Fruit fly (Drosophila melanogaster) whole organism, embryonic: ENCODE data around the gene CG5157.
A peak's percentile ranks its signal among the peaks of the same experiment; 100 is the strongest.

Source experiments
- B-H1 ChIP-seq: fragments of 200-800 bp; sonication (Bioruptor generic); IDR thresholded peaks from 3 replicates; pipeline ENCODE4 v1.3.6; 2022; ENCODE audit warnings: missing biosample characterization, missing genetic modification characterization
- CG12071 ChIP-seq: fragments of 200-800 bp; sonication (Bioruptor generic); optimal IDR thresholded peaks from 3 replicates; lab custom pipeline; 2018; ENCODE audit warnings: missing biosample characterization, mild to moderate bottlenecking, missing genetic modification characterization
- CG12219 ChIP-seq: fragments of 200-800 bp; sonication (Bioruptor generic); optimal IDR thresholded peaks from 3 replicates; lab custom pipeline; 2018; ENCODE audit warnings: missing biosample characterization, mild to moderate bottlenecking, missing genetic modification characterization
- CG13775 ChIP-seq: fragments of 200-800 bp; sonication (Bioruptor generic); optimal IDR thresholded peaks from 3 replicates; lab custom pipeline; 2017; ENCODE audit warnings: missing biosample characterization, mild to moderate bottlenecking, missing genetic modification characterization
- CG14014 ChIP-seq: fragments of 200-800 bp; sonication (Bioruptor generic); IDR thresholded peaks from 2 replicates; pipeline ENCODE4 v1.3.6; 2022; ENCODE audit warnings: missing biosample characterization, missing genetic modification characterization
- CG1529 ChIP-seq: fragments of 200-800 bp; sonication (Bioruptor generic); optimal IDR thresholded peaks from 3 replicates; lab custom pipeline; 2018; ENCODE audit warnings: missing biosample characterization, missing genetic modification characterization
- CG17359 ChIP-seq: fragments of 200-800 bp; sonication (Bioruptor generic); optimal IDR thresholded peaks from 3 replicates; lab custom pipeline; 2018; ENCODE audit warnings: missing biosample characterization, mild to moderate bottlenecking, missing genetic modification characterization, moderate library complexity
- CG17361 ChIP-seq: fragments of 200-800 bp; sonication (Bioruptor generic); IDR thresholded peaks from 3 replicates; pipeline ENCODE4 v1.3.6; 2022; ENCODE audit warnings: missing biosample characterization, missing genetic modification characterization
- CG2116 ChIP-seq: fragments of 200-800 bp; sonication (Bioruptor generic); optimal IDR thresholded peaks from 3 replicates; lab custom pipeline; 2018; ENCODE audit warnings: missing biosample characterization, mild to moderate bottlenecking, missing genetic modification characterization
- CG2202 ChIP-seq: fragments of 200-800 bp; sonication (Bioruptor generic); optimal IDR thresholded peaks from 2 replicates; lab custom pipeline; 2018; ENCODE audit warnings: missing biosample characterization, mild to moderate bottlenecking, missing genetic modification characterization
- CG3163 ChIP-seq: fragments of 200-800 bp; sonication (Bioruptor generic); optimal IDR thresholded peaks from 3 replicates; lab custom pipeline; 2016; ENCODE audit warnings: missing biosample characterization, missing genetic modification characterization
- CG34376 ChIP-seq: fragments of 200-800 bp; sonication (Bioruptor generic); optimal IDR thresholded peaks from 2 replicates; lab custom pipeline; 2018; ENCODE audit warnings: missing biosample characterization, mild to moderate bottlenecking, missing genetic modification characterization
- CG3726 ChIP-seq: fragments of 200-800 bp; sonication (Bioruptor generic); IDR thresholded peaks from 3 replicates; pipeline ENCODE4, ENCODE4 v1.3.6; 2022; ENCODE audit warnings: missing biosample characterization, missing genetic modification characterization
- CG4730 ChIP-seq: fragments of 200-800 bp; sonication (Bioruptor generic); IDR thresholded peaks from 2 replicates; pipeline ENCODE4 v1.3.6; 2022; ENCODE audit warnings: missing biosample characterization, missing genetic modification characterization
- CG7357 ChIP-seq: fragments of 200-800 bp; sonication (Bioruptor generic); IDR thresholded peaks from 3 replicates; pipeline ENCODE4 v1.3.6; 2022; ENCODE audit warnings: missing biosample characterization, missing genetic modification characterization
- CG8765 ChIP-seq: fragments of 200-800 bp; sonication (Bioruptor generic); IDR thresholded peaks from 2 replicates; pipeline ENCODE4 v1.3.6; 2022; ENCODE audit warnings: missing biosample characterization, missing genetic modification characterization
- Dek ChIP-seq: fragments of 200-800 bp; sonication (Bioruptor generic); optimal IDR thresholded peaks from 3 replicates; lab custom pipeline; 2019; ENCODE audit warnings: missing biosample characterization, mild to moderate bottlenecking, missing genetic modification characterization, moderate library complexity
- Dll ChIP-seq: fragments of 200-800 bp; sonication (Bioruptor generic); IDR thresholded peaks from 4 replicates; pipeline ENCODE4 v1.3.6; 2022; ENCODE audit warnings: missing biosample characterization, missing genetic modification characterization; ENCODE audit not compliant: partially characterized antibody
- Gsc ChIP-seq: fragments of 200-800 bp; sonication (Bioruptor generic); IDR thresholded peaks from 2 replicates; pipeline ENCODE4 v1.3.6; 2022; ENCODE audit warnings: missing biosample characterization, missing genetic modification characterization
- HmgZ ChIP-seq: fragments of 200-800 bp; sonication (Bioruptor generic); optimal IDR thresholded peaks from 2 replicates; lab custom pipeline; 2018; ENCODE audit warnings: missing biosample characterization, mild to moderate bottlenecking, missing genetic modification characterization
- Hmr ChIP-seq: fragments of 200-800 bp; sonication (Bioruptor generic); optimal IDR thresholded peaks from 3 replicates; lab custom pipeline; 2017; ENCODE audit warnings: mild to moderate bottlenecking, missing biosample characterization, missing genetic modification reagents, missing genetic modification characterization
- Mad ChIP-seq: fragments of 200-800 bp; sonication (Bioruptor generic); optimal IDR thresholded peaks from 2 replicates; lab custom pipeline; 2016; ENCODE audit warnings: missing biosample characterization, missing genetic modification characterization
- Mes4 ChIP-seq: fragments of 200-800 bp; sonication (Bioruptor generic); optimal IDR thresholded peaks from 2 replicates; lab custom pipeline; 2016; ENCODE audit warnings: missing biosample characterization, missing genetic modification characterization
- Ssrp ChIP-seq: fragments of 200-800 bp; sonication (Bioruptor generic); optimal IDR thresholded peaks from 2 replicates; lab custom pipeline; 2018; ENCODE audit warnings: missing biosample characterization, mild to moderate bottlenecking, missing genetic modification characterization, moderate library complexity
- Tbp ChIP-seq: fragments of >200 bp; optimal IDR thresholded peaks from 2 replicates; lab custom pipeline; 2018; ENCODE audit warnings: missing biosample characterization, missing genetic modification characterization
- abd-A ChIP-seq: fragments of 200-800 bp; sonication (Bioruptor generic); optimal IDR thresholded peaks from 3 replicates; lab custom pipeline; 2019; ENCODE audit warnings: missing biosample characterization, mild to moderate bottlenecking, missing genetic modification characterization, moderate library complexity
- az2 ChIP-seq: fragments of 200-800 bp; sonication (Bioruptor generic); optimal IDR thresholded peaks from 3 replicates; lab custom pipeline; 2016; ENCODE audit warnings: missing biosample characterization, missing genetic modification characterization
- cg ChIP-seq: fragments of 200-800 bp; sonication (Bioruptor generic); optimal IDR thresholded peaks from 3 replicates; lab custom pipeline; 2019; ENCODE audit warnings: missing biosample characterization, mild to moderate bottlenecking, missing genetic modification characterization, moderate library complexity
- corto ChIP-seq: fragments of 200-800 bp; sonication (Bioruptor generic); optimal IDR thresholded peaks from 2 replicates; lab custom pipeline; 2016; ENCODE audit warnings: missing biosample characterization, mild to moderate bottlenecking, missing genetic modification characterization, moderate library complexity
- crol ChIP-seq: fragments of 200-800 bp; sonication (Bioruptor generic); IDR thresholded peaks from 2 replicates; pipeline ENCODE4 v1.3.6; 2022; ENCODE audit warnings: missing biosample characterization, missing genetic modification characterization
- en ChIP-seq: fragments of 200-800 bp; sonication (Bioruptor generic); optimal IDR thresholded peaks from 2 replicates; lab custom pipeline; 2016; ENCODE audit warnings: missing biosample characterization, missing genetic modification characterization
- fd96Cb ChIP-seq: fragments of 200-800 bp; sonication (Bioruptor generic); optimal IDR thresholded peaks from 2 replicates; lab custom pipeline; 2018; ENCODE audit warnings: missing biosample characterization, mild to moderate bottlenecking, missing genetic modification characterization, moderate library complexity
- fu2 ChIP-seq: fragments of 200-800 bp; sonication (Bioruptor generic); optimal IDR thresholded peaks from 2 replicates; lab custom pipeline; 2016; ENCODE audit warnings: missing biosample characterization, missing genetic modification characterization
- grn ChIP-seq: fragments of 200-800 bp; sonication (Bioruptor generic); optimal IDR thresholded peaks from 3 replicates; lab custom pipeline; 2017; ENCODE audit warnings: missing biosample characterization, missing genetic modification characterization
- gro ChIP-seq: fragments of 200-800 bp; sonication (Bioruptor generic); optimal IDR thresholded peaks from 2 replicates; lab custom pipeline; 2016; ENCODE audit warnings: missing biosample characterization, missing genetic modification characterization
- ham ChIP-seq: fragments of 200-800 bp; sonication (Bioruptor generic); IDR thresholded peaks from 2 replicates; pipeline ENCODE4 v1.3.6; 2022; ENCODE audit warnings: missing biosample characterization, missing genetic modification characterization
- jing ChIP-seq: fragments of 200-800 bp; sonication (Bioruptor generic); optimal IDR thresholded peaks from 2 replicates; lab custom pipeline; 2018; ENCODE audit warnings: missing biosample characterization, mild to moderate bottlenecking, missing genetic modification characterization
- luna ChIP-seq: fragments of 200-800 bp; sonication (Bioruptor generic); optimal IDR thresholded peaks from 2 replicates; lab custom pipeline; 2016; ENCODE audit warnings: missing biosample characterization, missing genetic modification characterization
- mam ChIP-seq: fragments of 200-800 bp; sonication (Bioruptor generic); optimal IDR thresholded peaks from 3 replicates; lab custom pipeline; 2016; ENCODE audit warnings: missing biosample characterization, missing genetic modification characterization
- nom ChIP-seq: fragments of 200-800 bp; sonication (Bioruptor generic); optimal IDR thresholded peaks from 2 replicates; lab custom pipeline; 2017; ENCODE audit warnings: missing biosample characterization, missing genetic modification characterization, mild to moderate bottlenecking, moderate library complexity, missing genetic modification reagents
- pan ChIP-seq, 4 experiments: fragments of >200 bp in 3 of 4; fragments of 200-800 bp in 1 of 4; sonication (Bioruptor generic) in 1 of 4; optimal IDR thresholded peaks in 3 of 4; IDR thresholded peaks in 1 of 4; 2 replicates each; pipeline versions ENCODE4 v1.3.6 to Lab custom; 2017 to 2022; ENCODE audit warnings: missing biosample characterization in 2 of 4, missing genetic modification characterization in 2 of 4, mixed read lengths in 1 of 4
- pho ChIP-seq: fragments of 200-800 bp; sonication (Bioruptor generic); optimal IDR thresholded peaks from 2 replicates; lab custom pipeline; 2016; ENCODE audit warnings: missing biosample characterization, missing genetic modification characterization
- prd ChIP-seq, 3 experiments: fragments of >200 bp in 2 of 3; fragments of 200-800 bp in 1 of 3; sonication (Bioruptor generic) in 1 of 3; optimal IDR thresholded peaks in 2 of 3; IDR thresholded peaks in 1 of 3; 2 replicates in 2 of 3; 3 replicates in 1 of 3; pipeline versions ENCODE4 v1.3.6 to Lab custom; 2017 to 2022; ENCODE audit warnings: missing biosample characterization in 1 of 3, missing genetic modification characterization in 1 of 3
- sd ChIP-seq: fragments of 200-800 bp; sonication (Bioruptor generic); optimal IDR thresholded peaks from 3 replicates; lab custom pipeline; 2018; ENCODE audit warnings: missing biosample characterization, mild to moderate bottlenecking, missing genetic modification characterization, moderate library complexity
- slbo ChIP-seq: fragments of 200-800 bp; sonication (Bioruptor generic); IDR thresholded peaks from 2 replicates; pipeline ENCODE4 v1.3.6; 2022; ENCODE audit warnings: missing biosample characterization, missing genetic modification characterization
- sug ChIP-seq: fragments of 200-800 bp; optimal IDR thresholded peaks from 2 replicates; lab custom pipeline; 2019; ENCODE audit warnings: missing biosample characterization, mild to moderate bottlenecking, missing genetic modification characterization, moderate library complexity
- vvl ChIP-seq: fragments of 200-800 bp; sonication (Bioruptor generic); IDR thresholded peaks from 2 replicates; pipeline ENCODE4 v1.3.6; 2022; ENCODE audit warnings: missing biosample characterization, missing genetic modification characterization
- wor ChIP-seq: fragments of 200-800 bp; sonication (Bioruptor generic); IDR thresholded peaks from 2 replicates; pipeline ENCODE4 v1.3.6; 2022; ENCODE audit warnings: missing biosample characterization, missing genetic modification characterization

Gene CG5157

dm6 chr3L:16160420-16161069, 22.9 kb upstream of the CG5157 start (continued):
- TF ChIP-seq abd-A (tag; lab: Kevin White, UChicago) (no peak), grn (GFP tag; lab: Kevin White, UChicago) (peak; percentile 54), CG12071 (GFP tag; lab: Kevin White, UChicago) (peak; percentile 24), nom (GFP tag; lab: Kevin White, UChicago) (no peak), CG12219 (GFP tag; lab: Kevin White, UChicago) (peak; percentile 53), CG17359 (peak; percentile 0), Dek (tag; lab: Kevin White, UChicago) (peak; percentile 46), Ssrp (tag; lab: Kevin White, UChicago) (peak; percentile 60), Gsc (no peak), cg (GFP tag; lab: Kevin White, UChicago) (peak; percentile 24), CG8765 (GFP tag; lab: Robert Waterston, UW) (no peak), Mes4 (GFP tag; lab: Kevin White, UChicago) (peak; percentile 39), B-H1 (GFP tag; lab: Robert Waterston, UW) (no peak), jing (GFP tag; lab: Kevin White, UChicago) (peak; percentile 22), slbo (GFP tag; lab: Robert Waterston, UW) (peak; percentile 65), CG13775 (GFP tag; lab: Kevin White, UChicago) (peak; percentile 65), CG3163 (peak; percentile 16), corto (GFP tag; lab: Kevin White, UChicago) (no peak), crol (GFP tag; lab: Robert Waterston, UW) (no peak), fu2 (peak; percentile 60), ham (GFP tag; lab: Robert Waterston, UW) (no peak; the same call in 1 of the 2 replicates), Mad (GFP tag; lab: Kevin White, UChicago) (peak; percentile 5), fd96Cb (tag; lab: Kevin White, UChicago) (peak; percentile 58), HmgZ (tag; lab: Kevin White, UChicago) (peak; percentile 59), CG2202 (tag; lab: Kevin White, UChicago) (no peak), Dll (GFP tag; lab: Robert Waterston, UW) (no peak), CG2116 (GFP tag; lab: Kevin White, UChicago) (no peak), luna (GFP tag; lab: Kevin White, UChicago) (no peak), Hmr (peak; percentile 81), Tbp (GFP tag; lab: Kevin White, UChicago) (no peak), CG4730 (GFP tag; lab: Robert Waterston, UW) (peak; percentile 32; the same call in 1 of the 2 replicates), CG3726 (0 out of 3 replicates have a peak, but pooled peaks have one; percentile 24), sug (peak; percentile 46), CG1529 (peak; percentile 12), vvl (GFP tag; lab: Robert Waterston, UW) (peak; percentile 51; the same call in 1 of the 2 replicates), pan (optimal IDR thresholded peaks at IDR 0.05; lab: Kevin White, UChicago) (no peak), pan (GFP tag; optimal IDR thresholded peaks at IDR 0.05 in 1 of 2, IDR thresholded peaks at IDR 0.05 in 1 of 2) (peak in 1 of 2 experiments; percentile 57), az2 (GFP tag; lab: Kevin White, UChicago) (peak; percentile 52), prd (optimal IDR thresholded peaks at IDR 0.05; lab: Kevin White, UChicago) (no peak), prd (GFP tag; IDR thresholded peaks at IDR 0.05; lab: Robert Waterston, UW) (peak; percentile 53; the same call in 2 of the 3 replicates), CG14014 (GFP tag; lab: Robert Waterston, UW) (peak; percentile 43), mam (GFP tag; lab: Kevin White, UChicago) (peak; percentile 77), gro (GFP tag; lab: Kevin White, UChicago) (peak; percentile 69), sd (peak; percentile 73), CG7357 (GFP tag; lab: Robert Waterston, UW) (0 out of 3 replicates have a peak, but pooled peaks have one; percentile 35), pho (GFP tag; lab: Kevin White, UChicago) (peak; percentile 72), wor (GFP tag; lab: Robert Waterston, UW) (no peak), en (GFP tag; lab: Kevin White, UChicago) (no peak), CG17361 (GFP tag; lab: Robert Waterston, UW) (peak; percentile 56; the same call in 2 of the 3 replicates), CG34376 (GFP tag; lab: Kevin White, UChicago) (peak; percentile 47)
